Fruit fly (Drosophila melanogaster) whole organism, embryonic: Measurements from ENCODE around the gene DEF8.
A peak's percentile ranks its signal among the peaks of the same experiment; 100 is the strongest.

Experiments used
- Awh ChIP-seq: fragments of 200-800 bp; sonication (Bioruptor generic); IDR thresholded peaks from 2 replicates; pipeline ENCODE4, ENCODE4 v1.3.6; 2022; ENCODE audit warnings: missing biosample characterization, missing genetic modification characterization
- CG10979 ChIP-seq: fragments of 200-800 bp; sonication (Bioruptor generic); optimal IDR thresholded peaks from 2 replicates; lab custom pipeline; 2018; ENCODE audit warnings: missing biosample characterization, mild to moderate bottlenecking, missing genetic modification characterization, moderate library complexity
- CG13894 ChIP-seq: fragments of 200-800 bp; sonication (Bioruptor generic); optimal IDR thresholded peaks from 3 replicates; lab custom pipeline; 2018; ENCODE audit warnings: missing biosample characterization, mild to moderate bottlenecking, missing genetic modification characterization, moderate library complexity
- CG14441 ChIP-seq: fragments of 200-800 bp; sonication (Bioruptor generic); IDR thresholded peaks from 2 replicates; pipeline ENCODE4 v1.3.6; 2022; ENCODE audit warnings: missing biosample characterization, missing genetic modification characterization
- CG15073 ChIP-seq: fragments of 200-800 bp; sonication (Bioruptor generic); optimal IDR thresholded peaks from 2 replicates; lab custom pipeline; 2016; ENCODE audit warnings: missing biosample characterization, missing genetic modification characterization
- CG15479 ChIP-seq: fragments of 200-800 bp; sonication (Bioruptor generic); optimal IDR thresholded peaks from 3 replicates; lab custom pipeline; 2019; ENCODE audit warnings: missing biosample characterization, mild to moderate bottlenecking, missing genetic modification characterization, moderate library complexity
- CG17361 ChIP-seq: fragments of 200-800 bp; sonication (Bioruptor generic); IDR thresholded peaks from 3 replicates; pipeline ENCODE4 v1.3.6; 2022; ENCODE audit warnings: missing biosample characterization, missing genetic modification characterization
- CG17385 ChIP-seq: fragments of 200-800 bp; sonication (Bioruptor generic); optimal IDR thresholded peaks from 3 replicates; lab custom pipeline; 2018; ENCODE audit warnings: missing biosample characterization, mild to moderate bottlenecking, missing genetic modification characterization
- CG2678 ChIP-seq: fragments of 200-800 bp; sonication (Bioruptor generic); optimal IDR thresholded peaks from 3 replicates; lab custom pipeline; 2019; ENCODE audit warnings: missing biosample characterization, mild to moderate bottlenecking, missing genetic modification characterization, moderate library complexity
- CG2712 ChIP-seq: fragments of 200-800 bp; optimal IDR thresholded peaks from 3 replicates; lab custom pipeline; 2019; ENCODE audit warnings: missing biosample characterization, mild to moderate bottlenecking, missing genetic modification characterization, moderate library complexity
- CG2889 ChIP-seq: fragments of 200-800 bp; sonication (Bioruptor generic); IDR thresholded peaks from 3 replicates; pipeline ENCODE4 v1.3.6; 2022; ENCODE audit warnings: missing biosample characterization, missing genetic modification characterization
- CG32767 ChIP-seq: fragments of 200-800 bp; sonication (Bioruptor generic); IDR thresholded peaks from 2 replicates; pipeline ENCODE4 v1.3.6; 2022; ENCODE audit warnings: missing biosample characterization, missing genetic modification characterization
- CG3281 ChIP-seq: fragments of 200-800 bp; sonication (Bioruptor generic); optimal IDR thresholded peaks from 3 replicates; lab custom pipeline; 2017; ENCODE audit warnings: missing biosample characterization, mild to moderate bottlenecking, missing genetic modification characterization
- CG3847 ChIP-seq: fragments of 200-800 bp; sonication (Bioruptor generic); IDR thresholded peaks from 2 replicates; pipeline ENCODE4 v1.3.6; 2022; ENCODE audit warnings: missing biosample characterization, missing genetic modification characterization
- CG4730 ChIP-seq: fragments of 200-800 bp; sonication (Bioruptor generic); IDR thresholded peaks from 2 replicates; pipeline ENCODE4 v1.3.6; 2022; ENCODE audit warnings: missing biosample characterization, missing genetic modification characterization
- CG5953 ChIP-seq: fragments of 200-800 bp; sonication (Bioruptor generic); IDR thresholded peaks from 2 replicates; pipeline ENCODE4 v1.3.6; 2022; ENCODE audit warnings: missing biosample characterization, missing genetic modification characterization
- CG7357 ChIP-seq: fragments of 200-800 bp; sonication (Bioruptor generic); IDR thresholded peaks from 3 replicates; pipeline ENCODE4 v1.3.6; 2022; ENCODE audit warnings: missing biosample characterization, missing genetic modification characterization
- CTCF ChIP-seq: fragments of 200-800 bp; sonication (Bioruptor generic); optimal IDR thresholded peaks from 2 replicates; lab custom pipeline; 2017; ENCODE audit warnings: missing biosample characterization, mild to moderate bottlenecking, missing genetic modification characterization, moderate library complexity
- Ets65A ChIP-seq: fragments of 200-800 bp; sonication (Bioruptor generic); peaks from one replicate; lab custom pipeline; 2016; ENCODE audit warnings: missing biosample characterization, missing genetic modification characterization
- HLH4C ChIP-seq: fragments of 200-800 bp; sonication (Bioruptor generic); IDR thresholded peaks from 3 replicates; pipeline ENCODE4 v1.3.6; 2022; ENCODE audit warnings: missing biosample characterization, missing genetic modification characterization; ENCODE audit not compliant: partially characterized antibody
- Hmr ChIP-seq: fragments of 200-800 bp; sonication (Bioruptor generic); optimal IDR thresholded peaks from 3 replicates; lab custom pipeline; 2017; ENCODE audit warnings: mild to moderate bottlenecking, missing biosample characterization, missing genetic modification reagents, missing genetic modification characterization
- Hr51 ChIP-seq, 2 experiments: fragments of 200-800 bp; sonication (Bioruptor generic); optimal IDR thresholded peaks; 2 replicates in 1 of 2; 3 replicates in 1 of 2; lab custom pipeline; 2016 to 2018; ENCODE audit warnings: missing biosample characterization in 2 of 2, missing genetic modification characterization in 2 of 2, mild to moderate bottlenecking in 1 of 2, moderate library complexity in 1 of 2
- Mes4 ChIP-seq: fragments of 200-800 bp; sonication (Bioruptor generic); optimal IDR thresholded peaks from 2 replicates; lab custom pipeline; 2016; ENCODE audit warnings: missing biosample characterization, missing genetic modification characterization
- Mrtf ChIP-seq: fragments of 200-800 bp; sonication (Bioruptor generic); IDR thresholded peaks from 3 replicates; pipeline ENCODE4 v1.3.6; 2022; ENCODE audit warnings: missing biosample characterization, missing genetic modification characterization
- Rx ChIP-seq: fragments of 200-800 bp; sonication (Bioruptor generic); IDR thresholded peaks from 2 replicates; pipeline ENCODE4 v1.3.6; 2022; ENCODE audit warnings: missing biosample characterization, missing genetic modification characterization
- Sry-β ChIP-seq: fragments of 200-800 bp; sonication (Bioruptor generic); optimal IDR thresholded peaks from 2 replicates; lab custom pipeline; 2018; ENCODE audit warnings: missing biosample characterization, mild to moderate bottlenecking, missing genetic modification characterization, moderate library complexity
- abd-A ChIP-seq: fragments of 200-800 bp; sonication (Bioruptor generic); optimal IDR thresholded peaks from 3 replicates; lab custom pipeline; 2019; ENCODE audit warnings: missing biosample characterization, mild to moderate bottlenecking, missing genetic modification characterization, moderate library complexity
- br ChIP-seq: fragments of >200 bp; optimal IDR thresholded peaks from 2 replicates; lab custom pipeline; 2017
- caup ChIP-seq: fragments of 200-800 bp; sonication (Bioruptor generic); optimal IDR thresholded peaks from 3 replicates; lab custom pipeline; 2017; ENCODE audit warnings: missing biosample characterization, mild to moderate bottlenecking, missing genetic modification characterization, moderate library complexity; ENCODE audit not compliant: severe bottlenecking
- chinmo ChIP-seq: fragments of 200-800 bp; sonication (Bioruptor generic); IDR thresholded peaks from 4 replicates; pipeline ENCODE4 v1.3.6; 2022; ENCODE audit warnings: missing biosample characterization, missing genetic modification characterization; ENCODE audit not compliant: partially characterized antibody
- disco-r ChIP-seq: fragments of 200-800 bp; sonication (Bioruptor generic); optimal IDR thresholded peaks from 2 replicates; lab custom pipeline; 2016; ENCODE audit warnings: missing biosample characterization, missing genetic modification characterization
- dmrt11E ChIP-seq: fragments of 200-800 bp; sonication (Bioruptor generic); optimal IDR thresholded peaks from 3 replicates; lab custom pipeline; 2018; ENCODE audit warnings: missing biosample characterization, mild to moderate bottlenecking, missing genetic modification characterization, moderate library complexity
- gem ChIP-seq: fragments of 200-800 bp; sonication (Bioruptor generic); optimal IDR thresholded peaks from 2 replicates; lab custom pipeline; 2019; ENCODE audit warnings: missing biosample characterization, mild to moderate bottlenecking, missing genetic modification characterization, moderate library complexity
- nmo ChIP-seq: fragments of 200-800 bp; sonication (Bioruptor generic); optimal IDR thresholded peaks from 2 replicates; lab custom pipeline; 2018; ENCODE audit warnings: missing biosample characterization, mild to moderate bottlenecking, missing genetic modification characterization, moderate library complexity
- peb ChIP-seq: fragments of 200-800 bp; sonication (Bioruptor generic); IDR thresholded peaks from 2 replicates; pipeline ENCODE4 v1.3.6; 2022; ENCODE audit warnings: missing biosample characterization, missing genetic modification characterization
- pum ChIP-seq: fragments of 200-800 bp; sonication (Bioruptor generic); optimal IDR thresholded peaks from 2 replicates; lab custom pipeline; 2016; ENCODE audit warnings: missing biosample characterization, missing genetic modification characterization
- rib ChIP-seq: fragments of 200-800 bp; sonication (Bioruptor generic); IDR thresholded peaks from 2 replicates; pipeline ENCODE4 v1.3.6; 2022; ENCODE audit warnings: missing biosample characterization, missing genetic modification characterization
- ro ChIP-seq: fragments of 200-800 bp; sonication (Bioruptor generic); IDR thresholded peaks from 2 replicates; pipeline ENCODE4 v1.3.6; 2022; ENCODE audit warnings: missing biosample characterization, missing genetic modification characterization
- sd ChIP-seq: fragments of 200-800 bp; sonication (Bioruptor generic); optimal IDR thresholded peaks from 3 replicates; lab custom pipeline; 2018; ENCODE audit warnings: missing biosample characterization, mild to moderate bottlenecking, missing genetic modification characterization, moderate library complexity
- sens ChIP-seq: fragments of 200-800 bp; sonication (Bioruptor generic); peaks from one replicate; lab custom pipeline; 2016; ENCODE audit warnings: missing biosample characterization, missing genetic modification characterization
- sisA ChIP-seq: fragments of 200-800 bp; sonication (Bioruptor generic); IDR thresholded peaks from 2 replicates; pipeline ENCODE4 v1.3.6; 2022; ENCODE audit warnings: missing biosample characterization, missing genetic modification characterization
- sr ChIP-seq: fragments of 200-800 bp; sonication (Bioruptor generic); IDR thresholded peaks from 3 replicates; pipeline ENCODE4 v1.3.6; 2022; ENCODE audit warnings: missing biosample characterization, missing genetic modification characterization
- sug ChIP-seq: fragments of 200-800 bp; optimal IDR thresholded peaks from 2 replicates; lab custom pipeline; 2019; ENCODE audit warnings: missing biosample characterization, mild to moderate bottlenecking, missing genetic modification characterization, moderate library complexity
- vnd ChIP-seq: fragments of 200-800 bp; sonication (Bioruptor generic); IDR thresholded peaks from 3 replicates; pipeline ENCODE4 v1.3.6; 2022; ENCODE audit warnings: missing biosample characterization, missing genetic modification characterization; ENCODE audit not compliant: partially characterized antibody
- vvl ChIP-seq: fragments of 200-800 bp; sonication (Bioruptor generic); IDR thresholded peaks from 2 replicates; pipeline ENCODE4 v1.3.6; 2022; ENCODE audit warnings: missing biosample characterization, missing genetic modification characterization

Gene DEF8

dm6 chr3L:12084969-12085690 is 46.8 kb upstream of the DEF8 start (continued):
- TF ChIP-seq Sry-β (GFP tag; lab: Kevin White, UChicago) (no peak), Hr51 (GFP tag; optimal IDR thresholded peaks at IDR 0.05; lab: Kevin White, UChicago) (peak in 1 of 2 experiments; percentile 75), dmrt11E (peak; percentile 12), pum (GFP tag; lab: Kevin White, UChicago) (no peak), sug (tag; lab: Kevin White, UChicago) (peak; percentile 10)

dm6 chr3L:12085691-12086078 is 46.3 kb upstream of the DEF8 start:
- no peak for TF ChIP-seq CG2889 (GFP tag; lab: Robert Waterston, UW)
- no peak for TF ChIP-seq CG32767 (GFP tag; lab: Robert Waterston, UW)
- 0 out of 3 replicates have a peak, but pooled peaks have one; percentile 12 for TF ChIP-seq CG17361
- no peak for TF ChIP-seq nmo (GFP tag; lab: Kevin White, UChicago)
- TF ChIP-seq CG4730 = no peak
- TF ChIP-seq ro = no peak
- 0 out of 4 replicates have a peak, but pooled peaks have one; percentile 27 for TF ChIP-seq chinmo (GFP tag; lab: Robert Waterston, UW)
- TF ChIP-seq vvl (GFP tag; lab: Robert Waterston, UW) = peak; percentile 78
- TF ChIP-seq rib (GFP tag; lab: Robert Waterston, UW) = no peak
- peak; percentile 67 for TF ChIP-seq Awh
- TF ChIP-seq sens (GFP tag; lab: Kevin White, UChicago) = peak; percentile 22
- peak; percentile 63 for TF ChIP-seq sd (tag; lab: Kevin White, UChicago)
- no peak for TF ChIP-seq HLH4C (GFP tag; lab: Robert Waterston, UW)

dm6 chr3L:12088326-12088725 is 43.6 kb upstream of the DEF8 start, which contains the start of gene CG17154:
CG17154 (plus strand) TSS chr3L:12088626.
- TF ChIP-seq CG10979 (tag; lab: Kevin White, UChicago) = no peak
- no peak for TF ChIP-seq sisA
- peak; percentile 44 for TF ChIP-seq Ets65A (GFP tag; lab: Kevin White, UChicago)
- TF ChIP-seq br (lab: Kevin White, UChicago) = no peak
- no peak for TF ChIP-seq Rx (GFP tag; lab: Robert Waterston, UW)
- no peak for TF ChIP-seq CG17385 (GFP tag; lab: Kevin White, UChicago)
- TF ChIP-seq CG2678 (tag; lab: Kevin White, UChicago) = no peak
- no peak for TF ChIP-seq vnd (GFP tag; lab: Robert Waterston, UW)
- no peak for TF ChIP-seq CG7357
- TF ChIP-seq CG2712 = no peak
- TF ChIP-seq Hmr (GFP tag; lab: Kevin White, UChicago) = no peak
- TF ChIP-seq caup (GFP tag; lab: Kevin White, UChicago) = no peak
- no peak for TF ChIP-seq Mes4 (GFP tag; lab: Kevin White, UChicago)
- no peak for TF ChIP-seq gem (tag; lab: Kevin White, UChicago)
- TF ChIP-seq CG5953 = no peak
- peak; percentile 40 for TF ChIP-seq abd-A
- TF ChIP-seq peb (GFP tag; lab: Robert Waterston, UW) = no peak
- TF ChIP-seq sr (GFP tag; lab: Robert Waterston, UW) = no peak
- TF ChIP-seq CG15073 = no peak
- TF ChIP-seq Mrtf (GFP tag; lab: Robert Waterston, UW) = no peak
- TF ChIP-seq CG13894 = peak; percentile 17
- no peak for TF ChIP-seq CG3847
- no peak for TF ChIP-seq CG14441 (GFP tag; lab: Robert Waterston, UW)
- no peak for TF ChIP-seq disco-r
- no peak for TF ChIP-seq CG15479
- no peak for TF ChIP-seq CTCF
- TF ChIP-seq CG3281 = no peak
